Fruit fly (Drosophila melanogaster) whole organism, embryonic: Measurements from ENCODE around the gene Naa20A.

Source experiments
- Ada2b ChIP-seq: fragments of 200-800 bp; sonication (Bioruptor generic); IDR thresholded peaks from 2 replicates; pipeline ENCODE4 v1.3.6; 2022; ENCODE audit warnings: missing biosample characterization, missing genetic modification characterization
- B-H2 ChIP-seq: fragments of 200-800 bp; sonication (Bioruptor generic); optimal IDR thresholded peaks from 2 replicates; lab custom pipeline; 2018; ENCODE audit warnings: missing biosample characterization, mild to moderate bottlenecking, missing genetic modification characterization
- BEAF-32 ChIP-seq: fragments of 200-800 bp; sonication (Bioruptor generic); optimal IDR thresholded peaks from 3 replicates; lab custom pipeline; 2017; ENCODE audit warnings: missing biosample characterization, missing genetic modification characterization, mild to moderate bottlenecking, moderate library complexity, missing genetic modification reagents
- C15 ChIP-seq: fragments of 200-800 bp; sonication (Bioruptor generic); IDR thresholded peaks from 3 replicates; pipeline ENCODE4 v1.3.6; 2022; ENCODE audit warnings: missing biosample characterization, missing genetic modification characterization
- CG1024 ChIP-seq: fragments of 200-800 bp; sonication (Bioruptor generic); IDR thresholded peaks from 2 replicates; pipeline ENCODE4 v1.3.6; 2022; ENCODE audit warnings: missing biosample characterization, missing genetic modification characterization
- CG10274 ChIP-seq: fragments of 200-800 bp; sonication (Bioruptor generic); optimal IDR thresholded peaks from 3 replicates; lab custom pipeline; 2017; ENCODE audit warnings: missing biosample characterization, mild to moderate bottlenecking, missing genetic modification characterization
- CG10431 ChIP-seq: fragments of 200-800 bp; sonication (Bioruptor generic); optimal IDR thresholded peaks from 3 replicates; lab custom pipeline; 2018; ENCODE audit warnings: missing biosample characterization, mild to moderate bottlenecking, missing genetic modification characterization
- CG12659 ChIP-seq: fragments of 200-800 bp; sonication (Bioruptor generic); optimal IDR thresholded peaks from 3 replicates; lab custom pipeline; 2017; ENCODE audit warnings: mild to moderate bottlenecking, missing biosample characterization, missing genetic modification reagents, missing genetic modification characterization
- CG13624 ChIP-seq: fragments of 200-800 bp; sonication (Bioruptor generic); optimal IDR thresholded peaks from 2 replicates; lab custom pipeline; 2016; ENCODE audit warnings: missing biosample characterization, missing genetic modification characterization
- CG13894 ChIP-seq: fragments of 200-800 bp; sonication (Bioruptor generic); optimal IDR thresholded peaks from 3 replicates; lab custom pipeline; 2018; ENCODE audit warnings: missing biosample characterization, mild to moderate bottlenecking, missing genetic modification characterization, moderate library complexity
- CG1529 ChIP-seq: fragments of 200-800 bp; sonication (Bioruptor generic); optimal IDR thresholded peaks from 3 replicates; lab custom pipeline; 2018; ENCODE audit warnings: missing biosample characterization, missing genetic modification characterization
- CG15479 ChIP-seq: fragments of 200-800 bp; sonication (Bioruptor generic); optimal IDR thresholded peaks from 3 replicates; lab custom pipeline; 2019; ENCODE audit warnings: missing biosample characterization, mild to moderate bottlenecking, missing genetic modification characterization, moderate library complexity
- CG16779 ChIP-seq: fragments of 200-800 bp; sonication (Bioruptor generic); IDR thresholded peaks from 2 replicates; pipeline ENCODE4 v1.3.6; 2022; ENCODE audit warnings: missing biosample characterization, missing genetic modification characterization
- CG18476 ChIP-seq: fragments of 200-800 bp; sonication (Bioruptor generic); optimal IDR thresholded peaks from 2 replicates; lab custom pipeline; 2016; ENCODE audit warnings: missing biosample characterization, mild to moderate bottlenecking, missing genetic modification characterization
- CG18619 ChIP-seq: fragments of 200-800 bp; sonication (Bioruptor generic); optimal IDR thresholded peaks from 3 replicates; lab custom pipeline; 2017; ENCODE audit warnings: missing biosample characterization, mild to moderate bottlenecking, missing genetic modification characterization
- CG2199 ChIP-seq: fragments of 200-800 bp; sonication (Bioruptor generic); IDR thresholded peaks from 3 replicates; pipeline ENCODE4 v1.3.6; 2022; ENCODE audit warnings: missing biosample characterization, missing genetic modification characterization
- CG3065 ChIP-seq: fragments of 200-800 bp; sonication (Bioruptor generic); optimal IDR thresholded peaks from 2 replicates; lab custom pipeline; 2016; ENCODE audit warnings: missing biosample characterization, missing genetic modification characterization
- CG33557 ChIP-seq: fragments of 200-800 bp; sonication (Bioruptor generic); optimal IDR thresholded peaks from 2 replicates; lab custom pipeline; 2019; ENCODE audit warnings: missing biosample characterization, mild to moderate bottlenecking, missing genetic modification characterization, moderate library complexity
- CG3995 ChIP-seq: fragments of 200-800 bp; sonication (Bioruptor generic); optimal IDR thresholded peaks from 3 replicates; lab custom pipeline; 2016; ENCODE audit warnings: missing biosample characterization, missing genetic modification characterization
- CG42726 ChIP-seq: fragments of 200-800 bp; sonication (Bioruptor generic); IDR thresholded peaks from 2 replicates; pipeline ENCODE4 v1.3.6; 2022; ENCODE audit warnings: missing biosample characterization, missing genetic modification characterization; ENCODE audit not compliant: partially characterized antibody
- CG4730 ChIP-seq: fragments of 200-800 bp; sonication (Bioruptor generic); IDR thresholded peaks from 2 replicates; pipeline ENCODE4 v1.3.6; 2022; ENCODE audit warnings: missing biosample characterization, missing genetic modification characterization
- CG5953 ChIP-seq: fragments of 200-800 bp; sonication (Bioruptor generic); IDR thresholded peaks from 2 replicates; pipeline ENCODE4 v1.3.6; 2022; ENCODE audit warnings: missing biosample characterization, missing genetic modification characterization
- CG6813 ChIP-seq: fragments of 200-800 bp; sonication (Bioruptor generic); optimal IDR thresholded peaks from 2 replicates; lab custom pipeline; 2017; ENCODE audit warnings: missing biosample characterization, missing genetic modification characterization, mild to moderate bottlenecking, moderate library complexity, missing genetic modification reagents
- CG8281 ChIP-seq: fragments of 200-800 bp; sonication (Bioruptor generic); optimal IDR thresholded peaks from 2 replicates; lab custom pipeline; 2018; ENCODE audit warnings: missing biosample characterization, mild to moderate bottlenecking, missing genetic modification characterization, moderate library complexity
- CG8388 ChIP-seq: fragments of 200-800 bp; sonication (Bioruptor generic); optimal IDR thresholded peaks from 2 replicates; lab custom pipeline; 2019; ENCODE audit warnings: missing biosample characterization, mild to moderate bottlenecking, missing genetic modification characterization, moderate library complexity
- CG8478 ChIP-seq: fragments of >200 bp; optimal IDR thresholded peaks from 2 replicates; lab custom pipeline; 2018
- CrebB ChIP-seq: fragments of 200-800 bp; sonication (Bioruptor generic); optimal IDR thresholded peaks from 3 replicates; lab custom pipeline; 2018; ENCODE audit warnings: missing biosample characterization, mild to moderate bottlenecking, missing genetic modification characterization
- Doc3 ChIP-seq: fragments of 200-800 bp; sonication (Bioruptor generic); IDR thresholded peaks from 3 replicates; pipeline ENCODE4 v1.3.6; 2022; ENCODE audit warnings: missing biosample characterization, missing genetic modification characterization; ENCODE audit not compliant: partially characterized antibody
- ERR ChIP-seq: fragments of 200-800 bp; sonication (Bioruptor generic); optimal IDR thresholded peaks from 2 replicates; lab custom pipeline; 2016; ENCODE audit warnings: missing biosample characterization, missing genetic modification characterization
- Elba2 ChIP-seq: fragments of 200-800 bp; sonication (Bioruptor generic); optimal IDR thresholded peaks from 3 replicates; lab custom pipeline; 2016; ENCODE audit warnings: missing biosample characterization, missing genetic modification characterization
- MBD-R2 ChIP-seq: fragments of 200-800 bp; sonication (Bioruptor generic); IDR thresholded peaks from 2 replicates; pipeline ENCODE4 v1.3.6; 2022; ENCODE audit warnings: missing biosample characterization, missing genetic modification characterization
- Ravus ChIP-seq: fragments of 200-800 bp; sonication (Bioruptor generic); IDR thresholded peaks from 2 replicates; pipeline ENCODE4 v1.3.6; 2022; ENCODE audit warnings: missing biosample characterization, missing genetic modification characterization
- Ssrp ChIP-seq: fragments of 200-800 bp; sonication (Bioruptor generic); optimal IDR thresholded peaks from 2 replicates; lab custom pipeline; 2018; ENCODE audit warnings: missing biosample characterization, mild to moderate bottlenecking, missing genetic modification characterization, moderate library complexity
- abd-A ChIP-seq: fragments of 200-800 bp; sonication (Bioruptor generic); optimal IDR thresholded peaks from 3 replicates; lab custom pipeline; 2019; ENCODE audit warnings: missing biosample characterization, mild to moderate bottlenecking, missing genetic modification characterization, moderate library complexity
- ara ChIP-seq: fragments of 200-800 bp; sonication (Bioruptor generic); IDR thresholded peaks from 2 replicates; pipeline ENCODE4 v1.3.6; 2022; ENCODE audit warnings: missing biosample characterization, missing genetic modification characterization
- ash1 ChIP-seq: fragments of 200-800 bp; sonication (Bioruptor generic); optimal IDR thresholded peaks from 2 replicates; lab custom pipeline; 2018; ENCODE audit warnings: missing biosample characterization, mild to moderate bottlenecking, missing genetic modification characterization
- ato ChIP-seq: fragments of 200-800 bp; sonication (Bioruptor generic); IDR thresholded peaks from 2 replicates; pipeline ENCODE4 v1.3.6; 2022; ENCODE audit warnings: missing biosample characterization, missing genetic modification characterization; ENCODE audit not compliant: partially characterized antibody
- bsh ChIP-seq, 2 experiments: fragments of 200-800 bp; sonication (Bioruptor generic); optimal IDR thresholded peaks; 2 replicates each; lab custom pipeline; 2017 to 2018; ENCODE audit warnings: mild to moderate bottlenecking in 2 of 2, missing biosample characterization in 2 of 2, missing genetic modification characterization in 2 of 2, moderate library complexity in 1 of 2
- cg ChIP-seq: fragments of 200-800 bp; sonication (Bioruptor generic); optimal IDR thresholded peaks from 3 replicates; lab custom pipeline; 2019; ENCODE audit warnings: missing biosample characterization, mild to moderate bottlenecking, missing genetic modification characterization, moderate library complexity
- crc ChIP-seq: fragments of 200-800 bp; sonication (Bioruptor generic); optimal IDR thresholded peaks from 2 replicates; lab custom pipeline; 2016; ENCODE audit warnings: missing biosample characterization, missing genetic modification characterization
- crol ChIP-seq: fragments of 200-800 bp; sonication (Bioruptor generic); IDR thresholded peaks from 2 replicates; pipeline ENCODE4 v1.3.6; 2022; ENCODE audit warnings: missing biosample characterization, missing genetic modification characterization
- gsb ChIP-seq: fragments of 200-800 bp; sonication (Bioruptor generic); IDR thresholded peaks from 2 replicates; pipeline ENCODE4 v1.3.6; 2022; ENCODE audit warnings: missing biosample characterization, missing genetic modification characterization
- gsb-n ChIP-seq: fragments of 200-800 bp; sonication (Bioruptor generic); optimal IDR thresholded peaks from 3 replicates; lab custom pipeline; 2018; ENCODE audit warnings: missing biosample characterization, mild to moderate bottlenecking, missing genetic modification characterization
- hkb ChIP-seq, 2 experiments: fragments of 200-800 bp in 1 of 2; fragments of >200 bp in 1 of 2; sonication (Bioruptor generic) in 1 of 2; IDR thresholded peaks in 1 of 2; optimal IDR thresholded peaks in 1 of 2; 2 replicates each; pipeline versions ENCODE4 v1.3.6 to Lab custom; 2017 to 2022; ENCODE audit warnings: missing biosample characterization in 1 of 2, missing genetic modification characterization in 1 of 2
- klu ChIP-seq: fragments of 200-800 bp; sonication (Bioruptor generic); IDR thresholded peaks from 2 replicates; pipeline ENCODE4 v1.3.6; 2022; ENCODE audit warnings: missing biosample characterization, missing genetic modification characterization
- nerfin-2 ChIP-seq: fragments of 200-800 bp; sonication (Bioruptor generic); IDR thresholded peaks from 2 replicates; pipeline ENCODE4 v1.3.6; 2022; ENCODE audit warnings: missing biosample characterization, missing genetic modification characterization; ENCODE audit not compliant: partially characterized antibody
- repo ChIP-seq: fragments of 200-800 bp; sonication (Bioruptor generic); optimal IDR thresholded peaks from 2 replicates; lab custom pipeline; 2016; ENCODE audit warnings: missing biosample characterization, missing genetic modification characterization
- rib ChIP-seq: fragments of 200-800 bp; sonication (Bioruptor generic); IDR thresholded peaks from 2 replicates; pipeline ENCODE4 v1.3.6; 2022; ENCODE audit warnings: missing biosample characterization, missing genetic modification characterization
- tna ChIP-seq: fragments of 200-800 bp; sonication (Bioruptor generic); IDR thresholded peaks from 2 replicates; pipeline ENCODE4 v1.3.6; 2022; ENCODE audit warnings: missing biosample characterization, missing genetic modification characterization; ENCODE audit not compliant: partially characterized antibody
- twi ChIP-seq: fragments of 200-800 bp; optimal IDR thresholded peaks from 2 replicates; lab custom pipeline; 2019; ENCODE audit warnings: missing biosample characterization, mild to moderate bottlenecking, missing genetic modification characterization, moderate library complexity

Naa20A gene

dm6 chrX:19577940-19578632 is 44.8 kb downstream of the Naa20A start:
- TF ChIP-seq CG8281 (tag; lab: Kevin White, UChicago) (no peak), MBD-R2 (GFP tag; lab: Robert Waterston, UW) (peak; percentile 23; the same call in 1 of the 2 replicates), CG13894 (tag; lab: Kevin White, UChicago) (no peak), CG12659 (no peak), hkb (optimal IDR thresholded peaks at IDR 0.05; lab: Kevin White, UChicago) (no peak), hkb (GFP tag; IDR thresholded peaks at IDR 0.05; lab: Robert Waterston, UW) (no peak), CG1529 (no peak), CG5953 (no peak), CG8478 (lab: Kevin White, UChicago) (no peak), BEAF-32 (GFP tag; lab: Kevin White, UChicago) (no peak), CG6813 (GFP tag; lab: Kevin White, UChicago) (no peak), cg (GFP tag; lab: Kevin White, UChicago) (peak; percentile 76), CG13624 (GFP tag; lab: Kevin White, UChicago) (no peak), CG4730 (GFP tag; lab: Robert Waterston, UW) (no peak), CG1024 (GFP tag; lab: Robert Waterston, UW) (no peak), ash1 (no peak), CG33557 (GFP tag; lab: Kevin White, UChicago) (no peak), crol (GFP tag; lab: Robert Waterston, UW) (no peak), CG10274 (GFP tag; lab: Kevin White, UChicago) (peak; percentile 69), gsb (GFP tag; lab: Robert Waterston, UW) (no peak), B-H2 (GFP tag; lab: Kevin White, UChicago) (no peak), Doc3 (GFP tag; lab: Robert Waterston, UW) (no peak), CG8388 (GFP tag; lab: Kevin White, UChicago) (no peak), nerfin-2 (GFP tag; lab: Robert Waterston, UW) (no peak), ara (no peak), CG16779 (GFP tag; lab: Robert Waterston, UW) (no peak), CG3995 (GFP tag; lab: Kevin White, UChicago) (no peak), tna (GFP tag; lab: Robert Waterston, UW) (no peak), Ssrp (no peak), CG3065 (GFP tag; lab: Kevin White, UChicago) (no peak), CG18476 (GFP tag; lab: Kevin White, UChicago) (no peak), twi (tag; lab: Kevin White, UChicago) (no peak), CrebB (tag; lab: Kevin White, UChicago) (no peak), CG15479 (peak; percentile 39), ERR (no peak), gsb-n (tag; lab: Kevin White, UChicago) (no peak), Ada2b (GFP tag; lab: Robert Waterston, UW) (no peak), Ravus (GFP tag; lab: Robert Waterston, UW) (no peak), rib (GFP tag; lab: Robert Waterston, UW) (no peak), klu (GFP tag; lab: Robert Waterston, UW) (no peak), CG10431 (no peak), ato (GFP tag; lab: Robert Waterston, UW) (no peak), CG42726 (GFP tag; lab: Robert Waterston, UW) (no peak), CG2199 (GFP tag; lab: Robert Waterston, UW) (no peak), abd-A (tag; lab: Kevin White, UChicago) (no peak), Elba2 (GFP tag; lab: Kevin White, UChicago) (no peak), repo (GFP tag; lab: Kevin White, UChicago) (no peak), C15 (GFP tag; lab: Robert Waterston, UW) (no peak), CG18619 (no peak), bsh (GFP tag; optimal IDR thresholded peaks at IDR 0.05; lab: Kevin White, UChicago) (no peak), crc (no peak)
